Fruit fly (Drosophila melanogaster): ENCODE measurements around the gene Femcoat.

Femcoat gene

dm6 chrX:4264319-4264718, 21.7 kb upstream of the Femcoat start:
- TF ChIP-seq cic (GFP tag; optimal IDR thresholded peaks at IDR 0.05) (no peak), Clk (GFP tag; optimal IDR thresholded peaks at IDR 0.05) (no peak), ovo (GFP tag; optimal IDR thresholded peaks at IDR 0.05) (no peak), Mnt (GFP tag; optimal IDR thresholded peaks at IDR 0.05) (no peak), CG11617 (GFP tag; optimal IDR thresholded peaks at IDR 0.05) (no peak), Crg-1 (GFP tag; optimal IDR thresholded peaks at IDR 0.05) (no peak), CG5204 (GFP tag; optimal IDR thresholded peaks at IDR 0.05) (no peak), kay (GFP tag; ENCODE audit: borderline replicate concordance) (no peak), cnc (optimal IDR thresholded peaks at IDR 0.05) (no peak), CG14711 (tag; optimal IDR thresholded peaks at IDR 0.05) (no peak), CG33017 (tag; optimal IDR thresholded peaks at IDR 0.05) (no peak), toe (GFP tag; optimal IDR thresholded peaks at IDR 0.05) (no peak), CG12768 (GFP tag; optimal IDR thresholded peaks at IDR 0.05) (no peak), CG7045 (GFP tag; optimal IDR thresholded peaks at IDR 0.05) (no peak)

dm6 chrX:4262661-4263060, 20.0 kb upstream of the Femcoat start:
- TF ChIP-seq CG1620 (GFP tag; optimal IDR thresholded peaks at IDR 0.05) (no peak), CG7045 (GFP tag; optimal IDR thresholded peaks at IDR 0.05) (no peak), toe (GFP tag; optimal IDR thresholded peaks at IDR 0.05) (no peak), CG5204 (GFP tag; optimal IDR thresholded peaks at IDR 0.05) (no peak), Hr96 (GFP tag; optimal IDR thresholded peaks at IDR 0.05) (no peak), kay (GFP tag; ENCODE audit: borderline replicate concordance) (no peak), Mnt (GFP tag; optimal IDR thresholded peaks at IDR 0.05) (no peak), CG7101 (tag; optimal IDR thresholded peaks at IDR 0.05) (no peak)

- no peak for TF ChIP-seq CG11617 (GFP tag; optimal IDR thresholded peaks at IDR 0.05)
- TF ChIP-seq pad (GFP tag; optimal IDR thresholded peaks at IDR 0.05): no peak
- TF ChIP-seq CG12768 (GFP tag; optimal IDR thresholded peaks at IDR 0.05): no peak
- no peak for TF ChIP-seq tj (GFP tag; optimal IDR thresholded peaks at IDR 0.05)
- TF ChIP-seq CG5204 (GFP tag; optimal IDR thresholded peaks at IDR 0.05): no peak
- TF ChIP-seq Crg-1 (GFP tag; optimal IDR thresholded peaks at IDR 0.05): no peak
- no peak for TF ChIP-seq bab1 (GFP tag; optimal IDR thresholded peaks at IDR 0.05)
- no peak for TF ChIP-seq Hr96 (GFP tag; optimal IDR thresholded peaks at IDR 0.05)
- TF ChIP-seq CG14711 (tag; optimal IDR thresholded peaks at IDR 0.05): no peak
- TF ChIP-seq toe (GFP tag; optimal IDR thresholded peaks at IDR 0.05): no peak
These were observed 10.1 kb upstream of the Femcoat start, which contains the start of gene CG15576 for dm6 chrX:4252690-4253089. CG15576 (minus strand) TSS chrX:4252790.

- TF ChIP-seq tj (GFP tag; optimal IDR thresholded peaks at IDR 0.05) (no peak), CG33017 (tag; optimal IDR thresholded peaks at IDR 0.05) (no peak), Crg-1 (GFP tag; optimal IDR thresholded peaks at IDR 0.05) (no peak), kay (GFP tag; ENCODE audit: borderline replicate concordance) (no peak), CG12768 (GFP tag; optimal IDR thresholded peaks at IDR 0.05) (no peak), cnc (optimal IDR thresholded peaks at IDR 0.05) (no peak), Hr96 (GFP tag; optimal IDR thresholded peaks at IDR 0.05) (no peak), CG7045 (GFP tag; optimal IDR thresholded peaks at IDR 0.05) (no peak), pad (GFP tag; optimal IDR thresholded peaks at IDR 0.05) (no peak), ovo (GFP tag; optimal IDR thresholded peaks at IDR 0.05) (no peak), CG7101 (tag; optimal IDR thresholded peaks at IDR 0.05) (no peak), bab1 (GFP tag; optimal IDR thresholded peaks at IDR 0.05) (no peak), cic (GFP tag; optimal IDR thresholded peaks at IDR 0.05) (no peak), CG14711 (tag; optimal IDR thresholded peaks at IDR 0.05) (no peak), Clk (GFP tag; optimal IDR thresholded peaks at IDR 0.05) (no peak), CG1620 (GFP tag; optimal IDR thresholded peaks at IDR 0.05) (no peak), CG11617 (GFP tag; optimal IDR thresholded peaks at IDR 0.05) (no peak), CG5204 (GFP tag; optimal IDR thresholded peaks at IDR 0.05) (no peak)
These were observed 5.5 kb upstream of the Femcoat start, which contains the start of gene CG43135 for dm6 chrX:4248077-4248476. CG43135 (plus strand) TSS chrX:4248377.

dm6 chrX:4247013-4247412, 4.4 kb upstream of the Femcoat start, which contains the start of gene CG43134:
CG43134 (plus strand) TSS chrX:4247313.
- TF ChIP-seq toe (GFP tag; optimal IDR thresholded peaks at IDR 0.05) (no peak), CG11617 (GFP tag; optimal IDR thresholded peaks at IDR 0.05) (no peak), Hr96 (GFP tag; optimal IDR thresholded peaks at IDR 0.05) (no peak), cnc (optimal IDR thresholded peaks at IDR 0.05) (no peak), CG14711 (tag; optimal IDR thresholded peaks at IDR 0.05) (no peak), cic (GFP tag; optimal IDR thresholded peaks at IDR 0.05) (no peak), Mnt (GFP tag; optimal IDR thresholded peaks at IDR 0.05) (no peak), ovo (GFP tag; optimal IDR thresholded peaks at IDR 0.05) (no peak)

DNA sequence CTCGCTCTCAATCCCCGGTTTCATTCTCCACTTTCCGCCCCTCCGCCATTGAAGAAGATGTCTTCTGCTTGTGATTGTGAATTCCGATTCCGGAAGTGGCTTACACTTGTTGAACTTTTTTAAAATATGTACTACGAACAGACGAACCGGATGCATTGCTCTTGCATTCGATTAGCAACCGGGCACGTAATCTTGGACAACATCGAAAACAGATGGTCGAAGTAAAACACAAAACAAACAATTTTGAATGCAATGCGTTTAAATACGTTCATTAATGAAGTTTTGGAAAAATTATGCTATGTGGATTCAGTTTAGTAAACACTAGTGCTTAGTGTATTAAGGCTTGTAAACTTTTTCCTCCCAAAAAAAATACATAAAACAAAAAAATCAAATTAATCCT, 3.4 kb upstream of the Femcoat start, which contains the start of gene Muc4B:
Gene Muc4B, minus strand, starts transcription at position 101 of the 400 bp plus-strand sequence.
- TF ChIP-seq CG33017 (tag; optimal IDR thresholded peaks at IDR 0.05): no peak
- no peak for TF ChIP-seq CG12768 (GFP tag; optimal IDR thresholded peaks at IDR 0.05)
- no peak for TF ChIP-seq kay (GFP tag; ENCODE audit: borderline replicate concordance)
- no peak for TF ChIP-seq Mnt (GFP tag; optimal IDR thresholded peaks at IDR 0.05)
- TF ChIP-seq cic (GFP tag; optimal IDR thresholded peaks at IDR 0.05): no peak
- no peak for TF ChIP-seq CG5204 (GFP tag; optimal IDR thresholded peaks at IDR 0.05)
- TF ChIP-seq tj (GFP tag; optimal IDR thresholded peaks at IDR 0.05): no peak
- TF ChIP-seq Crg-1 (GFP tag; optimal IDR thresholded peaks at IDR 0.05): no peak
- no peak for TF ChIP-seq cnc (optimal IDR thresholded peaks at IDR 0.05)
- no peak for TF ChIP-seq Hr96 (GFP tag; optimal IDR thresholded peaks at IDR 0.05)
- TF ChIP-seq CG7101 (tag; optimal IDR thresholded peaks at IDR 0.05): no peak
- TF ChIP-seq CG1620 (GFP tag; optimal IDR thresholded peaks at IDR 0.05): no peak
- no peak for TF ChIP-seq CG14711 (tag; optimal IDR thresholded peaks at IDR 0.05)
- no peak for TF ChIP-seq CG7045 (GFP tag; optimal IDR thresholded peaks at IDR 0.05)

dm6 chrX:4240146-4240545, 2.5 kb downstream of the Femcoat start:
- TF ChIP-seq CG5204 (GFP tag; optimal IDR thresholded peaks at IDR 0.05) (no peak), Mnt (GFP tag; optimal IDR thresholded peaks at IDR 0.05) (no peak), Crg-1 (GFP tag; optimal IDR thresholded peaks at IDR 0.05) (no peak), CG1620 (GFP tag; optimal IDR thresholded peaks at IDR 0.05) (no peak), tj (GFP tag; optimal IDR thresholded peaks at IDR 0.05) (no peak), CG33017 (tag; optimal IDR thresholded peaks at IDR 0.05) (no peak), bab1 (GFP tag; optimal IDR thresholded peaks at IDR 0.05) (no peak), CG7045 (GFP tag; optimal IDR thresholded peaks at IDR 0.05) (no peak), cnc (optimal IDR thresholded peaks at IDR 0.05) (no peak), pad (GFP tag; optimal IDR thresholded peaks at IDR 0.05) (no peak), Hr96 (GFP tag; optimal IDR thresholded peaks at IDR 0.05) (no peak), CG11617 (GFP tag; optimal IDR thresholded peaks at IDR 0.05) (no peak), Clk (GFP tag; optimal IDR thresholded peaks at IDR 0.05) (no peak), toe (GFP tag; optimal IDR thresholded peaks at IDR 0.05) (no peak), CG14711 (tag; optimal IDR thresholded peaks at IDR 0.05) (no peak)
